Fruit fly (Drosophila melanogaster) whole organism, embryonic: ENCODE measurements around the gene Exd2.

Source experiments
- Ada2b ChIP-seq: fragments of 200-800 bp; sonication (Bioruptor generic); IDR thresholded peaks from 2 replicates; pipeline ENCODE4 v1.3.6; 2022; ENCODE audit warnings: missing biosample characterization, missing genetic modification characterization
- Blimp-1 ChIP-seq: fragments of 200-800 bp; sonication (Bioruptor generic); optimal IDR thresholded peaks from 3 replicates; lab custom pipeline; 2018; ENCODE audit warnings: missing biosample characterization, missing genetic modification characterization, mild to moderate bottlenecking, moderate library complexity, missing genetic modification reagents
- BtbVII ChIP-seq: fragments of 200-800 bp; sonication (Bioruptor generic); optimal IDR thresholded peaks from 3 replicates; lab custom pipeline; 2017; ENCODE audit warnings: missing biosample characterization, mild to moderate bottlenecking, missing genetic modification characterization
- CG10209 ChIP-seq: fragments of 200-800 bp; sonication (Bioruptor generic); optimal IDR thresholded peaks from 3 replicates; lab custom pipeline; 2017; ENCODE audit warnings: missing biosample characterization, mild to moderate bottlenecking, missing genetic modification characterization, missing genetic modification reagents
- CG10959 ChIP-seq: fragments of 200-800 bp; sonication (Bioruptor generic); IDR thresholded peaks from 2 replicates; pipeline ENCODE4 v1.3.6; 2022; ENCODE audit warnings: missing biosample characterization, missing genetic modification characterization
- CG10979 ChIP-seq: fragments of 200-800 bp; sonication (Bioruptor generic); optimal IDR thresholded peaks from 2 replicates; lab custom pipeline; 2018; ENCODE audit warnings: missing biosample characterization, mild to moderate bottlenecking, missing genetic modification characterization, moderate library complexity
- CG11247 ChIP-seq: fragments of 200-800 bp; sonication (Bioruptor generic); IDR thresholded peaks from 2 replicates; pipeline ENCODE4 v1.3.6; 2022; ENCODE audit warnings: missing biosample characterization, missing genetic modification characterization
- CG12659 ChIP-seq: fragments of 200-800 bp; sonication (Bioruptor generic); optimal IDR thresholded peaks from 3 replicates; lab custom pipeline; 2017; ENCODE audit warnings: mild to moderate bottlenecking, missing biosample characterization, missing genetic modification reagents, missing genetic modification characterization
- CG12769 ChIP-seq: fragments of 200-800 bp; sonication (Bioruptor generic); optimal IDR thresholded peaks from 2 replicates; lab custom pipeline; 2019; ENCODE audit warnings: missing biosample characterization, mild to moderate bottlenecking, missing genetic modification characterization, moderate library complexity
- CG13624 ChIP-seq: fragments of 200-800 bp; sonication (Bioruptor generic); optimal IDR thresholded peaks from 2 replicates; lab custom pipeline; 2016; ENCODE audit warnings: missing biosample characterization, missing genetic modification characterization
- CG15073 ChIP-seq: fragments of 200-800 bp; sonication (Bioruptor generic); optimal IDR thresholded peaks from 2 replicates; lab custom pipeline; 2016; ENCODE audit warnings: missing biosample characterization, missing genetic modification characterization
- CG16863 ChIP-seq: fragments of 200-800 bp; sonication (Bioruptor generic); optimal IDR thresholded peaks from 3 replicates; lab custom pipeline; 2016; ENCODE audit warnings: missing biosample characterization, missing genetic modification characterization
- CG17359 ChIP-seq: fragments of 200-800 bp; sonication (Bioruptor generic); optimal IDR thresholded peaks from 3 replicates; lab custom pipeline; 2018; ENCODE audit warnings: missing biosample characterization, mild to moderate bottlenecking, missing genetic modification characterization, moderate library complexity
- CG18262 ChIP-seq: fragments of 200-800 bp; optimal IDR thresholded peaks from 3 replicates; lab custom pipeline; 2019; ENCODE audit warnings: missing biosample characterization, mild to moderate bottlenecking, missing genetic modification characterization, moderate library complexity
- CG2129 ChIP-seq: fragments of 200-800 bp; sonication (Bioruptor generic); IDR thresholded peaks from 2 replicates; pipeline ENCODE4 v1.3.6; 2022; ENCODE audit warnings: missing biosample characterization, missing genetic modification characterization; ENCODE audit not compliant: partially characterized antibody
- CG7987 ChIP-seq: fragments of 200-800 bp; sonication (Bioruptor generic); optimal IDR thresholded peaks from 2 replicates; lab custom pipeline; 2018; ENCODE audit warnings: missing biosample characterization, mild to moderate bottlenecking, missing genetic modification characterization, moderate library complexity
- CG8765 ChIP-seq: fragments of 200-800 bp; sonication (Bioruptor generic); IDR thresholded peaks from 2 replicates; pipeline ENCODE4 v1.3.6; 2022; ENCODE audit warnings: missing biosample characterization, missing genetic modification characterization
- CkIIα-i1 ChIP-seq: fragments of 200-800 bp; sonication (Bioruptor generic); IDR thresholded peaks from 2 replicates; pipeline ENCODE4 v1.3.6; 2022; ENCODE audit warnings: missing biosample characterization, missing genetic modification characterization
- D19B ChIP-seq: fragments of 200-800 bp; sonication (Bioruptor generic); optimal IDR thresholded peaks from 2 replicates; lab custom pipeline; 2017; ENCODE audit warnings: missing biosample characterization, mild to moderate bottlenecking, missing genetic modification characterization
- Dek ChIP-seq: fragments of 200-800 bp; sonication (Bioruptor generic); optimal IDR thresholded peaks from 3 replicates; lab custom pipeline; 2019; ENCODE audit warnings: missing biosample characterization, mild to moderate bottlenecking, missing genetic modification characterization, moderate library complexity
- Gug ChIP-seq: fragments of 200-800 bp; sonication (Bioruptor generic); IDR thresholded peaks from 4 replicates; pipeline ENCODE4 v1.3.6; 2022; ENCODE audit warnings: missing biosample characterization, missing genetic modification characterization
- HLH3B ChIP-seq: fragments of 200-800 bp; sonication (Bioruptor generic); IDR thresholded peaks from 2 replicates; pipeline ENCODE4 v1.3.6; 2022; ENCODE audit warnings: missing biosample characterization, missing genetic modification characterization
- HmgZ ChIP-seq: fragments of 200-800 bp; sonication (Bioruptor generic); optimal IDR thresholded peaks from 2 replicates; lab custom pipeline; 2018; ENCODE audit warnings: missing biosample characterization, mild to moderate bottlenecking, missing genetic modification characterization
- Lhr ChIP-seq: fragments of 200-800 bp; sonication (Bioruptor generic); optimal IDR thresholded peaks from 3 replicates; lab custom pipeline; 2017; ENCODE audit warnings: mild to moderate bottlenecking, missing biosample characterization, missing genetic modification reagents, missing genetic modification characterization
- Mad ChIP-seq: fragments of 200-800 bp; sonication (Bioruptor generic); optimal IDR thresholded peaks from 2 replicates; lab custom pipeline; 2016; ENCODE audit warnings: missing biosample characterization, missing genetic modification characterization
- Meics ChIP-seq: fragments of 200-800 bp; sonication (Bioruptor generic); optimal IDR thresholded peaks from 2 replicates; lab custom pipeline; 2017; ENCODE audit warnings: missing biosample characterization, mild to moderate bottlenecking, missing genetic modification characterization
- Side ChIP-seq: fragments of 200-800 bp; sonication (Bioruptor generic); optimal IDR thresholded peaks from 2 replicates; lab custom pipeline; 2016; ENCODE audit warnings: missing biosample characterization, missing genetic modification characterization
- Stat92E ChIP-seq, 3 experiments: fragments of >200 bp in 2 of 3; fragments of 200-800 bp in 1 of 3; sonication (Bioruptor generic) in 1 of 3; optimal IDR thresholded peaks; 2 replicates each; lab custom pipeline; 2017 to 2019; ENCODE audit warnings: missing biosample characterization in 3 of 3, missing genetic modification characterization in 3 of 3, mild to moderate bottlenecking in 1 of 3, moderate library complexity in 1 of 3
- cad ChIP-seq: fragments of >200 bp; optimal IDR thresholded peaks from 2 replicates; lab custom pipeline; 2017; ENCODE audit warnings: missing biosample characterization, missing genetic modification characterization
- dysf ChIP-seq: fragments of 200-800 bp; sonication (Bioruptor generic); IDR thresholded peaks from 3 replicates; pipeline ENCODE4 v1.3.6; 2022; ENCODE audit warnings: missing biosample characterization, missing genetic modification characterization
- fd3F ChIP-seq: fragments of 200-800 bp; sonication (Bioruptor generic); optimal IDR thresholded peaks from 2 replicates; lab custom pipeline; 2018; ENCODE audit warnings: missing biosample characterization, mild to moderate bottlenecking, missing genetic modification characterization, moderate library complexity
- gcm ChIP-seq: fragments of 200-800 bp; sonication (Bioruptor generic); optimal IDR thresholded peaks from 2 replicates; lab custom pipeline; 2019; ENCODE audit warnings: missing biosample characterization, mild to moderate bottlenecking, missing genetic modification characterization, moderate library complexity
- gt ChIP-seq: fragments of 200-800 bp; sonication (Bioruptor generic); IDR thresholded peaks from 2 replicates; pipeline ENCODE4 v1.3.6; 2022; ENCODE audit warnings: missing biosample characterization, missing genetic modification characterization
- jing ChIP-seq: fragments of 200-800 bp; sonication (Bioruptor generic); optimal IDR thresholded peaks from 2 replicates; lab custom pipeline; 2018; ENCODE audit warnings: missing biosample characterization, mild to moderate bottlenecking, missing genetic modification characterization
- klu ChIP-seq: fragments of 200-800 bp; sonication (Bioruptor generic); IDR thresholded peaks from 2 replicates; pipeline ENCODE4 v1.3.6; 2022; ENCODE audit warnings: missing biosample characterization, missing genetic modification characterization
- lab ChIP-seq: fragments of 200-800 bp; sonication (Bioruptor generic); optimal IDR thresholded peaks from 3 replicates; lab custom pipeline; 2017; ENCODE audit warnings: missing biosample characterization, missing genetic modification characterization, mild to moderate bottlenecking, moderate library complexity, missing genetic modification reagents
- lola ChIP-seq, 3 experiments: fragments of >200 bp in 2 of 3; fragments of 200-800 bp in 1 of 3; sonication (Bioruptor generic) in 1 of 3; optimal IDR thresholded peaks; 2 replicates each; lab custom pipeline; 2017 to 2019; ENCODE audit warnings: missing biosample characterization in 3 of 3, missing genetic modification characterization in 3 of 3, mild to moderate bottlenecking in 1 of 3, moderate library complexity in 1 of 3
- nau ChIP-seq: fragments of 200-800 bp; sonication (Bioruptor generic); optimal IDR thresholded peaks from 3 replicates; lab custom pipeline; 2017; ENCODE audit warnings: missing biosample characterization, mild to moderate bottlenecking, missing genetic modification characterization, missing genetic modification reagents
- nerfin-1 ChIP-seq: fragments of 200-800 bp; sonication (Bioruptor generic); optimal IDR thresholded peaks from 3 replicates; lab custom pipeline; 2019; ENCODE audit warnings: missing biosample characterization, mild to moderate bottlenecking, missing genetic modification characterization, moderate library complexity
- nerfin-2 ChIP-seq: fragments of 200-800 bp; sonication (Bioruptor generic); IDR thresholded peaks from 2 replicates; pipeline ENCODE4 v1.3.6; 2022; ENCODE audit warnings: missing biosample characterization, missing genetic modification characterization; ENCODE audit not compliant: partially characterized antibody
- nom ChIP-seq: fragments of 200-800 bp; sonication (Bioruptor generic); optimal IDR thresholded peaks from 2 replicates; lab custom pipeline; 2017; ENCODE audit warnings: missing biosample characterization, missing genetic modification characterization, mild to moderate bottlenecking, moderate library complexity, missing genetic modification reagents
- odd ChIP-seq: fragments of 200-800 bp; sonication (Bioruptor generic); optimal IDR thresholded peaks from 2 replicates; lab custom pipeline; 2017; ENCODE audit warnings: missing biosample characterization, mild to moderate bottlenecking, missing genetic modification characterization
- peb ChIP-seq: fragments of 200-800 bp; sonication (Bioruptor generic); IDR thresholded peaks from 2 replicates; pipeline ENCODE4 v1.3.6; 2022; ENCODE audit warnings: missing biosample characterization, missing genetic modification characterization
- pros ChIP-seq: fragments of 200-800 bp; sonication (Bioruptor generic); optimal IDR thresholded peaks from 3 replicates; lab custom pipeline; 2019; ENCODE audit warnings: missing biosample characterization, mild to moderate bottlenecking, missing genetic modification characterization, moderate library complexity
- sens-2 ChIP-seq: fragments of 200-800 bp; sonication (Bioruptor generic); IDR thresholded peaks from 2 replicates; pipeline ENCODE4 v1.3.6; 2022; ENCODE audit warnings: missing biosample characterization, missing genetic modification characterization
- slbo ChIP-seq: fragments of 200-800 bp; sonication (Bioruptor generic); IDR thresholded peaks from 2 replicates; pipeline ENCODE4 v1.3.6; 2022; ENCODE audit warnings: missing biosample characterization, missing genetic modification characterization
- slou ChIP-seq: fragments of 200-800 bp; sonication (Bioruptor generic); optimal IDR thresholded peaks from 3 replicates; lab custom pipeline; 2016; ENCODE audit warnings: missing biosample characterization, missing genetic modification characterization
- tll ChIP-seq, 2 experiments: fragments of 200-800 bp in 1 of 2; fragments of >200 bp in 1 of 2; sonication (Bioruptor generic) in 1 of 2; optimal IDR thresholded peaks; 2 replicates each; lab custom pipeline; 2017 to 2019; ENCODE audit warnings: missing biosample characterization in 2 of 2, missing genetic modification characterization in 2 of 2, mild to moderate bottlenecking in 1 of 2, moderate library complexity in 1 of 2
- wek ChIP-seq: fragments of 200-800 bp; sonication (Bioruptor generic); optimal IDR thresholded peaks from 3 replicates; lab custom pipeline; 2018; ENCODE audit warnings: missing biosample characterization, mild to moderate bottlenecking, missing genetic modification characterization, moderate library complexity

Exd2 gene

dm6 chr3R:11431395-11431977 is 4.0 kb downstream of the Exd2 start, which contains the start of the genes RpL24-like and CG5276 (continued):
- no peak for TF ChIP-seq gt (GFP tag; lab: Robert Waterston, UW)
- no peak for TF ChIP-seq slou
- TF ChIP-seq Mad (GFP tag; lab: Kevin White, UChicago): no peak
- no peak for TF ChIP-seq CG7987 (GFP tag; lab: Kevin White, UChicago)
- TF ChIP-seq nau (GFP tag; lab: Kevin White, UChicago): no peak
- no peak for TF ChIP-seq HLH3B
- no peak for TF ChIP-seq CG18262 (tag; lab: Kevin White, UChicago)
- no peak for TF ChIP-seq Dek (tag; lab: Kevin White, UChicago)
- TF ChIP-seq pros (GFP tag; lab: Kevin White, UChicago): no peak
- TF ChIP-seq dysf (GFP tag; lab: Robert Waterston, UW): no peak
- TF ChIP-seq HmgZ: peak; percentile 54
- no peak for TF ChIP-seq CG16863 (GFP tag; lab: Kevin White, UChicago)
- TF ChIP-seq CkIIα-i1 (GFP tag; lab: Robert Waterston, UW): no peak
- TF ChIP-seq slbo (GFP tag; lab: Robert Waterston, UW): no peak
- TF ChIP-seq fd3F (GFP tag; lab: Kevin White, UChicago): no peak
- TF ChIP-seq Stat92E (GFP tag; optimal IDR thresholded peaks at IDR 0.05; lab: Kevin White, UChicago): no peak
- TF ChIP-seq D19B: no peak
- TF ChIP-seq peb (GFP tag; lab: Robert Waterston, UW): no peak
- peak; percentile 61 for TF ChIP-seq CG13624 (GFP tag; lab: Kevin White, UChicago)
- peak; percentile 11 for TF ChIP-seq CG10979
- peak; percentile 56 for TF ChIP-seq CG12659 (GFP tag; lab: Kevin White, UChicago)
- no peak for TF ChIP-seq gcm (GFP tag; lab: Kevin White, UChicago)
- TF ChIP-seq wek: no peak
- no peak for TF ChIP-seq BtbVII (GFP tag; lab: Kevin White, UChicago)
- TF ChIP-seq Side (GFP tag; lab: Kevin White, UChicago): no peak
- TF ChIP-seq CG10209: no peak
- TF ChIP-seq lab (GFP tag; lab: Kevin White, UChicago): no peak
- no peak for TF ChIP-seq CG15073 (GFP tag; lab: Kevin White, UChicago)
- TF ChIP-seq Blimp-1 (GFP tag; lab: Kevin White, UChicago): no peak
- TF ChIP-seq nerfin-2: no peak
- TF ChIP-seq CG10959 (GFP tag; lab: Robert Waterston, UW): no peak
- peak in 1 of 3 experiments; percentile 20 for TF ChIP-seq lola (GFP tag; optimal IDR thresholded peaks at IDR 0.05; lab: Kevin White, UChicago)
- TF ChIP-seq CG12769 (tag; lab: Kevin White, UChicago): no peak
- no peak for TF ChIP-seq odd (GFP tag; lab: Kevin White, UChicago)
- no peak for TF ChIP-seq sens-2
- peak; percentile 19 for TF ChIP-seq nerfin-1 (tag; lab: Kevin White, UChicago)
- TF ChIP-seq tll (GFP tag; optimal IDR thresholded peaks at IDR 0.05; lab: Kevin White, UChicago): peak; percentile 19 to 36
- no peak for TF ChIP-seq jing (GFP tag; lab: Kevin White, UChicago)
- no peak for TF ChIP-seq klu (GFP tag; lab: Robert Waterston, UW)
- TF ChIP-seq CG17359 (tag; lab: Kevin White, UChicago): no peak
- 0 out of 2 replicates have a peak, but pooled peaks have one; percentile 16 for TF ChIP-seq CG2129 (GFP tag; lab: Robert Waterston, UW)
- TF ChIP-seq CG8765: no peak
- TF ChIP-seq Gug: no peak
- TF ChIP-seq CG11247: no peak
- TF ChIP-seq Lhr (GFP tag; lab: Kevin White, UChicago): peak; percentile 30
- no peak for TF ChIP-seq Meics (GFP tag; lab: Kevin White, UChicago)
- TF ChIP-seq nom: no peak
- TF ChIP-seq Ada2b: no peak
- TF ChIP-seq cad (GFP tag; lab: Kevin White, UChicago): no peak
